Worm (Caenorhabditis elegans) whole organism, L3 larva: ENCODE results near the gene F54C8.1.
A peak's percentile ranks its signal among the peaks of the same experiment; 100 is the strongest.

Experiments
- R02D3.7 ChIP-seq: fragments of 150-350 bp; optimal IDR thresholded peaks from 2 replicates; lab custom pipeline; 2014; ENCODE audit warnings: missing biosample characterization, missing genetic modification characterization
- ZK546.5 ChIP-seq: sonication (generic microtip); optimal IDR thresholded peaks from 2 replicates; lab custom pipeline; 2017; ENCODE audit warnings: missing biosample characterization, missing genetic modification characterization
- aly-2 ChIP-seq: fragments of 150-350 bp; optimal IDR thresholded peaks from 2 replicates; lab custom pipeline; 2014; ENCODE audit warnings: missing biosample characterization, missing genetic modification characterization
- ama-1 ChIP-seq: fragments of 150-350 bp; optimal IDR thresholded peaks from 2 replicates; lab custom pipeline; 2018
- ceh-16 ChIP-seq: sonication (generic microtip); optimal IDR thresholded peaks from 2 replicates; lab custom pipeline; 2017; ENCODE audit warnings: missing biosample characterization, missing genetic modification characterization
- ceh-82 ChIP-seq: fragments of 150-350 bp; optimal IDR thresholded peaks from 2 replicates; lab custom pipeline; 2014; ENCODE audit warnings: missing biosample characterization, missing genetic modification characterization
- ceh-9 ChIP-seq: sonication (generic microtip); optimal IDR thresholded peaks from 2 replicates; lab custom pipeline; 2018; ENCODE audit warnings: missing biosample characterization, missing genetic modification characterization
- daf-12 ChIP-seq: fragments of 150-350 bp; optimal IDR thresholded peaks from 2 replicates; lab custom pipeline; 2014; ENCODE audit warnings: missing biosample characterization, missing genetic modification reagents, missing genetic modification characterization
- egl-5 ChIP-seq: fragments of 150-350 bp; optimal IDR thresholded peaks from 2 replicates; lab custom pipeline; 2017; ENCODE audit warnings: missing biosample characterization, missing genetic modification reagents, missing genetic modification characterization, inconsistent platforms
- elt-1 ChIP-seq: fragments of 150-350 bp; optimal IDR thresholded peaks from 2 replicates; lab custom pipeline; 2014; ENCODE audit warnings: missing biosample characterization, missing genetic modification characterization
- elt-2 ChIP-seq: sonication (generic microtip); optimal IDR thresholded peaks from 2 replicates; lab custom pipeline; 2016; ENCODE audit warnings: missing genetic modification reagents, mild to moderate bottlenecking, missing genetic modification characterization, missing compliant biosample characterization
- elt-3 ChIP-seq, 3 experiments: fragments of 150-350 bp in 1 of 3; sonication (generic microtip) in 2 of 3; optimal IDR thresholded peaks; 2 replicates in 2 of 3; 4 replicates in 1 of 3; lab custom pipeline; 2014 to 2017; ENCODE audit warnings: missing biosample characterization in 3 of 3, missing genetic modification characterization in 3 of 3
- eor-1 ChIP-seq, 2 experiments: fragments of 150-350 bp; optimal IDR thresholded peaks; 2 replicates each; lab custom pipeline; 2014 to 2018; ENCODE audit warnings: missing biosample characterization in 2 of 2, missing genetic modification characterization in 2 of 2
- fkh-10 ChIP-seq: sonication (generic microtip); optimal IDR thresholded peaks from 2 replicates; lab custom pipeline; 2017; ENCODE audit warnings: missing biosample characterization, missing genetic modification reagents, missing genetic modification characterization
- fkh-2 ChIP-seq: fragments of 150-350 bp; optimal IDR thresholded peaks from 2 replicates; lab custom pipeline; 2014; ENCODE audit warnings: missing biosample characterization, missing genetic modification reagents, missing genetic modification characterization
- fos-1 ChIP-seq: fragments of 150-350 bp; optimal IDR thresholded peaks from 2 replicates; lab custom pipeline; 2014; ENCODE audit warnings: missing biosample characterization, missing genetic modification characterization
- hmg-11 ChIP-seq: sonication (generic microtip); optimal IDR thresholded peaks from 2 replicates; lab custom pipeline; 2016; ENCODE audit warnings: missing genetic modification characterization, missing compliant biosample characterization
- jun-1 ChIP-seq: fragments of 150-350 bp; optimal IDR thresholded peaks from 2 replicates; lab custom pipeline; 2014; ENCODE audit warnings: missing biosample characterization, missing genetic modification reagents, missing genetic modification characterization
- lin-39 ChIP-seq: fragments of 150-350 bp; optimal IDR thresholded peaks from 2 replicates; lab custom pipeline; 2018; ENCODE audit warnings: missing biosample characterization, missing genetic modification reagents, missing genetic modification characterization
- lsy-12 ChIP-seq: sonication (generic microtip); optimal IDR thresholded peaks from 2 replicates; lab custom pipeline; 2016; ENCODE audit warnings: mild to moderate bottlenecking, missing genetic modification characterization, missing compliant biosample characterization
- mml-1 ChIP-seq: fragments of 150-350 bp; sonication (generic microtip); optimal IDR thresholded peaks from 3 replicates; lab custom pipeline; 2014; ENCODE audit warnings: missing biosample characterization, missing genetic modification characterization
- nfya-1 ChIP-seq: sonication (generic microtip); optimal IDR thresholded peaks from 2 replicates; lab custom pipeline; 2017; ENCODE audit warnings: missing genetic modification characterization, mild to moderate bottlenecking, missing compliant biosample characterization, antibody characterized with exemption, moderate library complexity; ENCODE audit not compliant: insufficient read depth
- nhr-11 ChIP-seq: fragments of 150-350 bp; optimal IDR thresholded peaks from 2 replicates; lab custom pipeline; 2014; ENCODE audit warnings: missing biosample characterization, missing genetic modification characterization
- nhr-23 ChIP-seq: fragments of 150-350 bp; optimal IDR thresholded peaks from 2 replicates; lab custom pipeline; 2014; ENCODE audit warnings: missing biosample characterization, missing genetic modification reagents, missing genetic modification characterization
- nhr-237 ChIP-seq: fragments of 150-350 bp; optimal IDR thresholded peaks from 2 replicates; lab custom pipeline; 2014; ENCODE audit warnings: missing biosample characterization, missing genetic modification characterization
- nhr-25 ChIP-seq: sonication (generic microtip); optimal IDR thresholded peaks from 2 replicates; lab custom pipeline; 2017; ENCODE audit warnings: missing biosample characterization, missing genetic modification characterization
- nhr-28 ChIP-seq: fragments of 150-350 bp; optimal IDR thresholded peaks from 2 replicates; lab custom pipeline; 2014; ENCODE audit warnings: missing biosample characterization, missing genetic modification characterization
- nhr-76 ChIP-seq: fragments of 150-350 bp; sonication (generic microtip); optimal IDR thresholded peaks from 5 replicates; lab custom pipeline; 2014; ENCODE audit warnings: missing biosample characterization, missing genetic modification characterization
- nhr-77 ChIP-seq: fragments of 150-350 bp; optimal IDR thresholded peaks from 2 replicates; lab custom pipeline; 2014; ENCODE audit warnings: missing biosample characterization, missing genetic modification characterization
- pha-4 ChIP-seq: fragments of 150-350 bp; optimal IDR thresholded peaks from 2 replicates; lab custom pipeline; 2014; ENCODE audit warnings: missing biosample characterization, missing genetic modification reagents, missing genetic modification characterization
- pqm-1 ChIP-seq: fragments of 150-350 bp; optimal IDR thresholded peaks from 2 replicates; lab custom pipeline; 2017; ENCODE audit warnings: missing biosample characterization, missing genetic modification characterization, inconsistent platforms
- sea-2 ChIP-seq: fragments of 150-350 bp; sonication (generic microtip); optimal IDR thresholded peaks from 4 replicates; lab custom pipeline; 2014; ENCODE audit warnings: missing biosample characterization, missing genetic modification reagents, missing genetic modification characterization
- skn-1 ChIP-seq: fragments of 150-350 bp; optimal IDR thresholded peaks from 2 replicates; lab custom pipeline; 2014; ENCODE audit warnings: missing biosample characterization, missing genetic modification characterization
- snpc-4 ChIP-seq: fragments of 150-350 bp; optimal IDR thresholded peaks from 2 replicates; lab custom pipeline; 2014; ENCODE audit warnings: missing biosample characterization, missing genetic modification characterization
- tbx-2 ChIP-seq: sonication (generic microtip); optimal IDR thresholded peaks from 2 replicates; lab custom pipeline; 2016; ENCODE audit warnings: mild to moderate bottlenecking, missing genetic modification characterization, missing compliant biosample characterization
- unc-39 ChIP-seq: sonication (generic microtip); optimal IDR thresholded peaks from 4 replicates; lab custom pipeline; 2017; ENCODE audit warnings: missing biosample characterization, missing genetic modification characterization
- unc-62 ChIP-seq: fragments of 150-350 bp; sonication (generic microtip); optimal IDR thresholded peaks from 4 replicates; lab custom pipeline; 2014; ENCODE audit warnings: missing biosample characterization, missing genetic modification reagents, missing genetic modification characterization
- zag-1 ChIP-seq: fragments of 150-350 bp; optimal IDR thresholded peaks from 2 replicates; lab custom pipeline; 2014; ENCODE audit warnings: missing biosample characterization, missing genetic modification characterization
- ztf-11 ChIP-seq: fragments of 150-350 bp; optimal IDR thresholded peaks from 2 replicates; lab custom pipeline; 2014; ENCODE audit warnings: missing biosample characterization, missing genetic modification characterization

The F54C8.1 gene

ce11 chrIII:9433576-9434107 lies 5.9 kb upstream of the F54C8.1 start, which contains the start of gene cpar-1:
Gene cpar-1, plus strand, starts transcription at chrIII:9434057.
- TF ChIP-seq ZK546.5 (tag; lab: Kevin White, UChicago) (no peak), eor-1 (tag; optimal IDR thresholded peaks at IDR 0.05; lab: Kevin White, UChicago) (no peak), elt-2 (no peak), fkh-10 (GFP tag; lab: Kevin White, UChicago) (no peak), R02D3.7 (tag; lab: Kevin White, UChicago) (no peak), ztf-11 (tag; lab: Kevin White, UChicago) (no peak), snpc-4 (tag; lab: Kevin White, UChicago) (no peak)

- TF ChIP-seq pqm-1 (tag; lab: Kevin White, UChicago) (no peak), unc-39 (tag; lab: Kevin White, UChicago) (no peak), ztf-11 (tag; lab: Kevin White, UChicago) (no peak), jun-1 (tag; lab: Kevin White, UChicago) (no peak), snpc-4 (tag; lab: Kevin White, UChicago) (no peak), skn-1 (tag; lab: Kevin White, UChicago) (no peak), ceh-9 (tag; lab: Kevin White, UChicago) (no peak), ama-1 (no peak), unc-62 (no peak), nhr-11 (tag; lab: Kevin White, UChicago) (no peak), nhr-23 (tag; lab: Kevin White, UChicago) (no peak), nhr-77 (tag; lab: Kevin White, UChicago) (no peak), elt-3 (tag; optimal IDR thresholded peaks at IDR 0.05; lab: Kevin White, UChicago) (no peak), daf-12 (tag; lab: Kevin White, UChicago) (no peak), aly-2 (no peak), eor-1 (tag; optimal IDR thresholded peaks at IDR 0.05; lab: Kevin White, UChicago) (no peak), ZK546.5 (tag; lab: Kevin White, UChicago) (no peak)
Measured at ce11 chrIII:9434999-9435398, 4.5 kb upstream of the F54C8.1 start.

- peak; percentile 4 for TF ChIP-seq ama-1
- TF ChIP-seq ceh-16 (tag; lab: Kevin White, UChicago), result no peak
- TF ChIP-seq elt-2, result peak; percentile 3
- TF ChIP-seq, all 47 proteins: peak for 2
Measured at ce11 chrIII:9441133-9441532, 1.6 kb downstream of the F54C8.1 start, which contains the start of gene emb-30. Gene emb-30, minus strand, starts transcription at chrIII:9441460.

- no peak for TF ChIP-seq ceh-82
- no peak for TF ChIP-seq unc-39 (tag; lab: Kevin White, UChicago)
- no peak for TF ChIP-seq nhr-28 (tag; lab: Kevin White, UChicago)
- TF ChIP-seq nhr-77 (tag; lab: Kevin White, UChicago), result no peak
Measured at ce11 chrIII:9442846-9443245, 3.3 kb downstream of the F54C8.1 start.

- TF ChIP-seq unc-39 (tag; lab: Kevin White, UChicago) (no peak), nhr-23 (tag; lab: Kevin White, UChicago) (peak; percentile 89), ceh-82 (peak; percentile 14), nhr-11 (tag; lab: Kevin White, UChicago) (no peak), lsy-12 (tag; lab: Kevin White, UChicago) (peak; percentile 60), lin-39 (tag; lab: Kevin White, UChicago) (peak; percentile 95), ceh-16 (tag; lab: Kevin White, UChicago) (no peak), elt-2 (peak; percentile 48), zag-1 (tag; lab: Kevin White, UChicago) (peak; percentile 11), tbx-2 (tag; lab: Kevin White, UChicago) (no peak), elt-3 (tag; optimal IDR thresholded peaks at IDR 0.05; lab: Kevin White, UChicago) (no peak), ceh-9 (tag; lab: Kevin White, UChicago) (no peak), mml-1 (no peak), nhr-76 (tag; lab: Kevin White, UChicago) (no peak), unc-62 (no peak), ztf-11 (tag; lab: Kevin White, UChicago) (no peak), jun-1 (tag; lab: Kevin White, UChicago) (peak; percentile 20), ZK546.5 (tag; lab: Kevin White, UChicago) (no peak), nhr-77 (tag; lab: Kevin White, UChicago) (no peak), nhr-237 (tag; lab: Kevin White, UChicago) (no peak), nhr-25 (peak; percentile 85), fos-1 (tag; lab: Kevin White, UChicago) (no peak), elt-1 (peak; percentile 25), skn-1 (tag; lab: Kevin White, UChicago) (peak; percentile 50), fkh-2 (no peak), fkh-10 (GFP tag; lab: Kevin White, UChicago) (peak; percentile 11), snpc-4 (tag; lab: Kevin White, UChicago) (peak; percentile 79), pqm-1 (tag; lab: Kevin White, UChicago) (peak; percentile 40), daf-12 (tag; lab: Kevin White, UChicago) (no peak), nfya-1 (peak; percentile 96), pha-4 (tag; lab: Kevin White, UChicago) (peak; percentile 92), aly-2 (no peak), eor-1 (tag; optimal IDR thresholded peaks at IDR 0.05; lab: Kevin White, UChicago) (no peak), egl-5 (tag; lab: Kevin White, UChicago) (peak; percentile 66), R02D3.7 (tag; lab: Kevin White, UChicago) (peak; percentile 74), hmg-11 (tag; lab: Kevin White, UChicago) (peak; percentile 67), sea-2 (GFP tag; lab: Kevin White, UChicago) (peak; percentile 83)
Measured at ce11 chrIII:9443417-9444027, 4.0 kb downstream of the F54C8.1 start, which contains the start of gene pir-2. Gene pir-2, minus strand, starts transcription at chrIII:9443634.
